Worm (Caenorhabditis elegans): ENCODE measurements around the gene clec-166.

ce11 chrIV:1199501-1199900, 51.6 kb downstream of the clec-166 start:
- TF ChIP-seq nhr-28 (tag; optimal IDR thresholded peaks at IDR 0.05) (no peak), eor-1 (tag; optimal IDR thresholded peaks at IDR 0.05) (no peak), aly-2 (tag; optimal IDR thresholded peaks at IDR 0.05) (no peak), ama-1 (optimal IDR thresholded peaks at IDR 0.05) (no peak), lin-15B (tag; optimal IDR thresholded peaks at IDR 0.05) (no peak), snpc-4 (tag; optimal IDR thresholded peaks at IDR 0.05) (no peak), elt-3 (tag; optimal IDR thresholded peaks at IDR 0.05) (no peak)
